Worm (Caenorhabditis elegans): Measurements from ENCODE around the gene rga-4.

DNA sequence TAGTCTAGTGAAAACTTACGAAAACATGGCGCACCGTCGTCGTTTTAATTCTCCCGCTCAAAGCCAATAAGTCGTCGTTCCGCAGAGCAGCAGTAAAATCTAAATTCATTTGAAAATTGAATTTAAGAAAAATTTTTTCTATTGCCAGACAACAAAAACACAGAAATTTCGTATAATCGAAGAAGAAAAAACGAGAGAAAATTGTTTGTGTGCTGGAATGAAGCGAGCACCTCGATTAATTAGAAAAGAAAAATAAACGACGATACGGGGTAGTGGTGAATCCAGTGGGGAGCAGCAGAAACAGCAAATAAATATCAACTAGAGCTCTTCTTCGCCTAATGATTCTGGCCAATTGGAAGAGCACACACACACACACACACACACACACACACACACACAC, 12.1 kb downstream of the rga-4 start, which contains the start of gene snt-3:
- TF ChIP-seq hpl-2 (GFP tag; optimal IDR thresholded peaks at IDR 0.05) (no peak), ztf-4 (tag; optimal IDR thresholded peaks at IDR 0.05) (no peak), nhr-11 (tag; optimal IDR thresholded peaks at IDR 0.05) (no peak), nhr-85 (tag) (no peak), unc-130 (tag; optimal IDR thresholded peaks at IDR 0.05) (no peak), efl-1 (optimal IDR thresholded peaks at IDR 0.05) (no peak), efl-1 (GFP tag; optimal IDR thresholded peaks at IDR 0.05 in 1 of 2) (no peak), lin-13 (GFP tag; optimal IDR thresholded peaks at IDR 0.05) (no peak), snpc-4 (tag; optimal IDR thresholded peaks at IDR 0.05) (no peak), jun-1 (tag; optimal IDR thresholded peaks at IDR 0.05) (no peak), mep-1 (tag; optimal IDR thresholded peaks at IDR 0.05) (no peak), tlp-1 (tag; optimal IDR thresholded peaks at IDR 0.05) (no peak)
